Worm (Caenorhabditis elegans): ENCODE results near the gene K02C4.2.

The K02C4.2 gene

ce11 chrII:8041642-8042041, 33.9 kb upstream of the K02C4.2 start (continued):
- TF ChIP-seq hpl-2 (GFP tag; optimal IDR thresholded peaks at IDR 0.05) = no peak
- TF ChIP-seq ama-1 (optimal IDR thresholded peaks at IDR 0.05) = no peak
- no peak for TF ChIP-seq ceh-8 (GFP tag; optimal IDR thresholded peaks at IDR 0.05)
- TF ChIP-seq mab-9 (GFP tag; IDR thresholded peaks at IDR 0.05) = no peak
- no peak for TF ChIP-seq fkh-4 (tag; optimal IDR thresholded peaks at IDR 0.05; ENCODE audit: borderline replicate concordance)

DNA sequence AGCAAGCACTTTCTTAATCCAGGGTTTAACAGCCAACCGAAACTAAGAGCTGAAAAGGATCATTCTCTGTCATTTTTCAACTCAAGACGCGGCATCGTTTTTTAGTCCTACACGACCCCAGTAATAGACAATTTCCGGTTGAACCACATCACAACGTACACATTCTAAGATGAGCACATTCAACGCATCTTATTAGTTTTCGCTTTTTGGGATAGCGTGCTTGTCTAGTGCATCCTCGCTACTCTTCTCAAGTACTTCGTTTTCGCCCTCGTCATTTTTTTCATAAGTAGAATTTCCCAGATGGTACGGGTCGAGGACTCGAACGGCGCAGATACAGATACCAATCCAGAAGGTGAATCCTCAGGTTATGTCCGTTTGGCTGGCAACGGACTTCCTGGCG, 33.3 kb upstream of the K02C4.2 start, which contains the start of gene T05H10.1:
Gene T05H10.1, plus strand, starts transcription at position 301 of the 400 bp plus-strand sequence.
- TF ChIP-seq nhr-11 (tag; optimal IDR thresholded peaks at IDR 0.05) = no peak
- no peak for TF ChIP-seq skn-1 (tag; optimal IDR thresholded peaks at IDR 0.05)
- TF ChIP-seq elt-2 (tag; optimal IDR thresholded peaks at IDR 0.05) = no peak
- no peak for TF ChIP-seq C04F5.9 (tag; optimal IDR thresholded peaks at IDR 0.05)
- no peak for TF ChIP-seq nhr-77 (tag; optimal IDR thresholded peaks at IDR 0.05)
- no peak for TF ChIP-seq nhr-19 (GFP tag; conservative IDR thresholded peaks at IDR 0.05)
- TF ChIP-seq pax-3 (tag; optimal IDR thresholded peaks at IDR 0.05) = no peak
- TF ChIP-seq nhr-28 (tag; optimal IDR thresholded peaks at IDR 0.05) = no peak

DNA sequence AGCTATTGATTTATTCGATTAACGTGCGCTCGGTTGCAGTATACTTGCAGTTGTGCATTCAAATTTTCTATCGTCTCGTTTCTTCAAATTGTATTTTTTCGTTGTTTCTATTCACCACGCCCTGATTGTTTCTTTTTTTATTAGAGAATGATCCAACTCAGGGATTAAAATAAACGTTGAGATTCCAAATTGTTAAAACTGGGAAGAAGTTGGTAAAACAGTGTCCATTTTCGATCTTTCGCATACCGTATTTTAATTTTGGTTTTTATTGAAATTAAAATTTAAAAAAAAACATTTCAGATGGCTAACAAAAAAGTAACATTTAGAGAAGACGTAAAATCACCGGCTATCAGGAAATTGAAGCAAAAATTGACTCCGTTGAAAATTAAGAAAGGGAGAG, 28.3 kb upstream of the K02C4.2 start, which contains the start of gene apn-1:
Gene apn-1, plus strand, starts transcription at position 301 of the 400 bp plus-strand sequence.
- TF ChIP-seq unc-62 (GFP tag; optimal IDR thresholded peaks at IDR 0.05) (no peak), unc-30 (tag; optimal IDR thresholded peaks at IDR 0.05) (no peak), fkh-4 (tag; optimal IDR thresholded peaks at IDR 0.05; ENCODE audit: borderline replicate concordance) (no peak), nhr-84 (tag; optimal IDR thresholded peaks at IDR 0.05) (no peak), mef-2 (tag; optimal IDR thresholded peaks at IDR 0.05) (no peak), lin-35 (GFP tag; optimal IDR thresholded peaks at IDR 0.05) (no peak), hlh-17 (GFP tag; optimal IDR thresholded peaks at IDR 0.05; ENCODE audit: borderline replicate concordance) (no peak), ceh-8 (GFP tag; optimal IDR thresholded peaks at IDR 0.05) (no peak), alr-1 (tag; optimal IDR thresholded peaks at IDR 0.05; ENCODE audit: borderline replicate concordance) (no peak), egl-13 (tag; optimal IDR thresholded peaks at IDR 0.05) (no peak), egl-27 (tag; optimal IDR thresholded peaks at IDR 0.05) (no peak), xbp-1 (tag; optimal IDR thresholded peaks at IDR 0.05) (no peak), lin-14 (GFP tag; optimal IDR thresholded peaks at IDR 0.05) (no peak)

DNA sequence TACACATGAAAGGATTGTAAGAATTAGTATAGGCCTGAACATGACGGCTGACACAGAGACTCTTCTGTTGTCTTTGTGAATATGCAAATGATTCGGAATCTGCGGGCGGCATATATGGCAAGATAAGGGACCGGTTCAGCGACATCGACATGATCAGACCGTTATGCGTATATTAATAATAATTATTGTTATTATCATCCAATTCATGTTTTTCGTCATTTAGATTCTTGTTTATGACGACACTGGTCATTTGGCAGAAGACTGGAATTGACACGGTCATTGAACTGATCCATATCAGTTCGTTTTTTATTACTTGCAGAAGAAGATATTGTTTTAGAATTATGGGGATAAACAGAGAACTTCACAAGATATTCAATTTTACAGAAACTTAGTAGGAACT, 25.1 kb upstream of the K02C4.2 start, which contains the start of gene mtre-1:
Gene mtre-1, minus strand, starts transcription at position 101 of the 400 bp plus-strand sequence.
- TF ChIP-seq unc-130 (tag; optimal IDR thresholded peaks at IDR 0.05) (no peak), nhr-77 (tag; optimal IDR thresholded peaks at IDR 0.05) (no peak), ets-5 (GFP tag; IDR thresholded peaks at IDR 0.05) (no peak), pag-3 (tag; optimal IDR thresholded peaks at IDR 0.05; ENCODE audit: borderline replicate concordance, insufficient read depth) (no peak), fkh-8 (tag; optimal IDR thresholded peaks at IDR 0.05) (no peak), nhr-12 (tag; optimal IDR thresholded peaks at IDR 0.05) (no peak), snu-23 (GFP tag; optimal IDR thresholded peaks at IDR 0.05) (no peak), isw-1 (GFP tag; IDR thresholded peaks at IDR 0.05) (no peak), pqm-1 (tag; optimal IDR thresholded peaks at IDR 0.05) (no peak), aha-1 (tag; optimal IDR thresholded peaks at IDR 0.05) (no peak), ceh-63 (GFP tag; optimal IDR thresholded peaks at IDR 0.05) (no peak), skn-1 (tag; optimal IDR thresholded peaks at IDR 0.05) (no peak), C04F5.9 (tag; optimal IDR thresholded peaks at IDR 0.05) (no peak), ztf-4 (tag; optimal IDR thresholded peaks at IDR 0.05) (no peak), sox-4 (tag; optimal IDR thresholded peaks at IDR 0.05) (no peak), efl-3 (GFP tag; optimal IDR thresholded peaks at IDR 0.05) (no peak)
